Fruit fly (Drosophila melanogaster): ENCODE results near the gene Ptpa.
A peak's percentile ranks its signal among the peaks of the same experiment; 100 is the strongest.

Gene Ptpa

DNA sequence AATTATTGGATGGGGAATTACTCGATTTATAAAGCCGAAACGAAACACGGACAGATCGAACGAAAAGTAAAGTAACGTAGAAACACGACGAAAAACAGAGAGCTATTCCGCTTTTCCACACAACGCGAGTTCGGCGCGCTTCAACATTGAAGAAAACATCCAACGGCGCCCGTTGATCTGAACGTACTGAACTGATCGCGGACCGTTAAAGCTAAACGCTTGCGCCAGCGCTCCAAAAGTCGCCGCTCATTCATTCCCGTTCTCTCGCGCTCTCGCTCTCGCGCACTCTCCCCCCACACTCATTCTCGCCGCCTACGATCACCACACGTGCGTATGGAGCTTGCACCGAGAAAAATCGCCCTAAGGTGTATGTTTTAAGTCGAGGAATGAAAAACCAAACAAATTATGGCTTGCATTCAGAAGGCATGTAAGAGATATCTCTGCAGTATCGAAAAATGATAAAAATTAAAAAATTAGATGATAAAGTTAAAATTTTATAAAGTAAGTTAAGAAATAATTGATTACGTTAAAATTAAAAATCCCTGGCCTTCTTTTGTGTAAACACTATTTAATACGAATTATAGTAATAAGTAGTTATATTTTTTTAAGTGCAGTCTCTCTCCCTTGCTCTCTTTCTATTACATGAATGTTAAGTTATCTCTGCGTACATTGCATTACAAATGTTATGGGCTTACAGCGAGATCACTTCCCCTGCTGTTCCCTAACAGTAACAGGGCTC is 22.0 kb upstream of the Ptpa start, which contains the start of gene E23 (continued):
- TF ChIP-seq gt (GFP tag; IDR thresholded peaks at IDR 0.05) (peak; percentile 91), Hr78 (GFP tag; optimal IDR thresholded peaks at IDR 0.05) (peak in 1 of 2 experiments; percentile 98), CG11456 (GFP tag; IDR thresholded peaks at IDR 0.05) (peak; percentile 99), Sin3A (optimal IDR thresholded peaks at IDR 0.05) (no peak), CG1603 (tag; optimal IDR thresholded peaks at IDR 0.05) (peak; percentile 88), slbo (GFP tag; IDR thresholded peaks at IDR 0.05) (peak; percentile 98), CG10654 (GFP tag; optimal IDR thresholded peaks at IDR 0.05) (peak; percentile 98), CG6791 (GFP tag; IDR thresholded peaks at IDR 0.05; ENCODE audit: partially characterized antibody) (no peak), MESR4 (GFP tag; optimal IDR thresholded peaks at IDR 0.05) (peak; percentile 68), rib (GFP tag; IDR thresholded peaks at IDR 0.05) (peak; percentile 96), odd (GFP tag; optimal IDR thresholded peaks at IDR 0.05) (peak; percentile 99), CG17328 (GFP tag; IDR thresholded peaks at IDR 0.05) (peak; percentile 97), CG15514 (GFP tag; optimal IDR thresholded peaks at IDR 0.05) (peak; percentile 90), H15 (GFP tag; IDR thresholded peaks at IDR 0.05) (peak; percentile 98), disco-r (GFP tag; optimal IDR thresholded peaks at IDR 0.05) (peak; percentile 90), slou (GFP tag; optimal IDR thresholded peaks at IDR 0.05) (peak; percentile 96), NFAT (GFP tag; IDR thresholded peaks at IDR 0.05) (peak; percentile 97), NK7.1 (GFP tag; optimal IDR thresholded peaks at IDR 0.05) (peak; percentile 91), vvl (GFP tag; IDR thresholded peaks at IDR 0.05) (peak; percentile 98), CG7839 (tag; optimal IDR thresholded peaks at IDR 0.05) (peak; percentile 99), caup (GFP tag; optimal IDR thresholded peaks at IDR 0.05; ENCODE audit: severe bottlenecking) (peak; percentile 98), fd102C (GFP tag; optimal IDR thresholded peaks at IDR 0.05) (peak; percentile 56), al (GFP tag; IDR thresholded peaks at IDR 0.05) (peak; percentile 98), crol (GFP tag; IDR thresholded peaks at IDR 0.05) (peak; percentile 92), run (tag; optimal IDR thresholded peaks at IDR 0.05) (peak; percentile 99), p53 (GFP tag; optimal IDR thresholded peaks at IDR 0.05) (peak; percentile 83), scrt (GFP tag; optimal IDR thresholded peaks at IDR 0.05) (peak; percentile 96), E2f1 (GFP tag; IDR thresholded peaks at IDR 0.05) (peak; percentile 97), az2 (GFP tag; optimal IDR thresholded peaks at IDR 0.05) (peak; percentile 99), CG30431 (GFP tag; optimal IDR thresholded peaks at IDR 0.05) (peak; percentile 98), ems (GFP tag; optimal IDR thresholded peaks at IDR 0.05) (peak; percentile 95), fru (optimal IDR thresholded peaks at IDR 0.05) (no peak), so (GFP tag; IDR thresholded peaks at IDR 0.05) (peak; percentile 98), E2f2 (GFP tag; IDR thresholded peaks at IDR 0.05) (peak; percentile 87), PHDP (tag; optimal IDR thresholded peaks at IDR 0.05) (peak; percentile 99), bab2 (GFP tag; optimal IDR thresholded peaks at IDR 0.05) (peak; percentile 93), CG6175 (GFP tag; IDR thresholded peaks at IDR 0.05) (peak; percentile 95), Ets97D (GFP tag; optimal IDR thresholded peaks at IDR 0.05) (peak; percentile 79), Bteb2 (GFP tag; optimal IDR thresholded peaks at IDR 0.05) (peak; percentile 97), Nf-YA (GFP tag; IDR thresholded peaks at IDR 0.05) (peak; percentile 95), Myb (GFP tag; optimal IDR thresholded peaks at IDR 0.05) (peak; percentile 77), YL-1 (GFP tag; optimal IDR thresholded peaks at IDR 0.05) (peak; percentile 97), lbe (GFP tag; optimal IDR thresholded peaks at IDR 0.05) (peak; percentile 93), danr (GFP tag; IDR thresholded peaks at IDR 0.05) (peak; percentile 97), CG17912 (GFP tag; optimal IDR thresholded peaks at IDR 0.05) (peak; percentile 97), Ada2b (GFP tag; IDR thresholded peaks at IDR 0.05) (peak; percentile 97), Oaz (GFP tag; IDR thresholded peaks at IDR 0.05) (peak; percentile 96), Neu2 (GFP tag; optimal IDR thresholded peaks at IDR 0.05; ENCODE audit: borderline replicate concordance) (peak; percentile 22), psq (GFP tag; optimal IDR thresholded peaks at IDR 0.05) (peak; percentile 94), Deaf1 (tag; optimal IDR thresholded peaks at IDR 0.05) (peak; percentile 90), CG15601 (tag; optimal IDR thresholded peaks at IDR 0.05) (peak; percentile 99)
